Worm (Caenorhabditis elegans) whole organism, young adult: ENCODE measurements around the gene srw-21.

Source experiments
- B0261.1 ChIP-seq: sonication (generic microtip); optimal IDR thresholded peaks from 2 replicates; lab custom pipeline; 2016; ENCODE audit warnings: mild to moderate bottlenecking, missing genetic modification characterization, moderate library complexity, missing compliant biosample characterization
- D2030.7 ChIP-seq: fragments of 200-800 bp; sonication (Bioruptor generic); IDR thresholded peaks from 2 replicates; pipeline ENCODE4 v1.3.6; 2022; ENCODE audit warnings: missing genetic modification reagents, missing genetic modification characterization, missing compliant biosample characterization
- F10E7.11 ChIP-seq: sonication (generic microtip); optimal IDR thresholded peaks from 2 replicates; lab custom pipeline; 2017; ENCODE audit warnings: mild to moderate bottlenecking, missing genetic modification characterization, moderate library complexity, missing compliant biosample characterization
- F33H1.4 ChIP-seq: fragments of 200-800 bp; sonication (Bioruptor generic); IDR thresholded peaks from 2 replicates; pipeline ENCODE4 v1.3.6; 2022; ENCODE audit warnings: missing genetic modification reagents, missing genetic modification characterization, missing compliant biosample characterization
- F57C9.4 ChIP-seq: sonication (generic microtip); optimal IDR thresholded peaks from 2 replicates; lab custom pipeline; 2017; ENCODE audit warnings: mild to moderate bottlenecking, missing genetic modification characterization, missing compliant biosample characterization
- Y53G8AR.9 ChIP-seq: fragments of 200-800 bp; sonication (Bioruptor generic); conservative IDR thresholded peaks from 2 replicates; pipeline ENCODE4 v1.3.6; 2022; ENCODE audit warnings: missing genetic modification reagents, missing genetic modification characterization, missing compliant biosample characterization
- Y79H2A.3 ChIP-seq: fragments of 200-800 bp; sonication (Bioruptor generic); conservative IDR thresholded peaks from 2 replicates; pipeline ENCODE4 v1.3.6; 2022; ENCODE audit warnings: missing genetic modification reagents, missing genetic modification characterization, missing compliant biosample characterization
- atf-7 ChIP-seq: sonication (generic microtip); optimal IDR thresholded peaks from 2 replicates; lab custom pipeline; 2017; ENCODE audit warnings: mild to moderate bottlenecking, missing genetic modification characterization, missing compliant biosample characterization
- athp-1 ChIP-seq: sonication (generic microtip); optimal IDR thresholded peaks from 2 replicates; lab custom pipeline; 2017; ENCODE audit warnings: mild to moderate bottlenecking, missing genetic modification characterization, missing compliant biosample characterization
- cebp-2 ChIP-seq: fragments of 200-800 bp; sonication (Bioruptor generic); IDR thresholded peaks from 2 replicates; pipeline ENCODE4 v1.3.6; 2022; ENCODE audit warnings: missing genetic modification characterization, missing compliant biosample characterization
- ceh-100 ChIP-seq: fragments of 200-800 bp; sonication (Bioruptor generic); IDR thresholded peaks from 2 replicates; pipeline ENCODE4 v1.3.6; 2022; ENCODE audit warnings: missing genetic modification reagents, missing genetic modification characterization, missing compliant biosample characterization
- ceh-27 ChIP-seq: fragments of 200-800 bp; sonication (Bioruptor generic); optimal IDR thresholded peaks from 2 replicates; lab custom pipeline; 2018; ENCODE audit warnings: mild to moderate bottlenecking, missing genetic modification characterization, moderate library complexity, missing compliant biosample characterization
- ceh-91 ChIP-seq: fragments of 200-800 bp; sonication (Bioruptor generic); IDR thresholded peaks from 2 replicates; pipeline ENCODE4 v1.3.6; 2022; ENCODE audit warnings: missing genetic modification reagents, missing genetic modification characterization, missing compliant biosample characterization
- ets-4 ChIP-seq: fragments of 200-800 bp; sonication (Bioruptor generic); optimal IDR thresholded peaks from 2 replicates; lab custom pipeline; 2018; ENCODE audit warnings: mild to moderate bottlenecking, missing genetic modification characterization, missing compliant biosample characterization
- hrde-1 ChIP-seq: sonication (generic microtip); optimal IDR thresholded peaks from 2 replicates; lab custom pipeline; 2016; ENCODE audit warnings: missing genetic modification characterization, mild to moderate bottlenecking, missing compliant biosample characterization, moderate library complexity, missing genotype, missing genetic modification reagents, borderline replicate concordance
- lag-1 ChIP-seq: fragments of 200-800 bp; sonication (Bioruptor generic); IDR thresholded peaks from 2 replicates; pipeline ENCODE4 v1.3.6; 2022; ENCODE audit warnings: missing genetic modification reagents, missing genetic modification characterization, missing compliant biosample characterization
- lin-26 ChIP-seq: fragments of 200-800 bp; sonication (Bioruptor generic); IDR thresholded peaks from 2 replicates; pipeline ENCODE4 v1.3.6; 2022; ENCODE audit warnings: missing genetic modification reagents, missing genetic modification characterization, missing compliant biosample characterization
- lin-54 ChIP-seq: fragments of 200-800 bp; sonication (Bioruptor generic); optimal IDR thresholded peaks from 2 replicates; lab custom pipeline; 2018; ENCODE audit warnings: mild to moderate bottlenecking, missing genetic modification characterization, missing compliant biosample characterization
- madf-10 ChIP-seq: sonication (generic microtip); optimal IDR thresholded peaks from 2 replicates; lab custom pipeline; 2016; ENCODE audit warnings: mild to moderate bottlenecking, missing genetic modification characterization, missing compliant biosample characterization
- madf-3 ChIP-seq: fragments of 200-800 bp; sonication (Bioruptor generic); IDR thresholded peaks from 2 replicates; pipeline ENCODE4 v1.3.6; 2022; ENCODE audit warnings: missing genetic modification reagents, missing genetic modification characterization, missing compliant biosample characterization
- madf-6 ChIP-seq: fragments of 200-800 bp; sonication (Bioruptor generic); IDR thresholded peaks from 2 replicates; pipeline ENCODE4 v1.3.6; 2022; ENCODE audit warnings: missing genetic modification reagents, missing genetic modification characterization, missing compliant biosample characterization
- mcd-1 ChIP-seq: fragments of 200-800 bp; sonication (Bioruptor generic); IDR thresholded peaks from 2 replicates; pipeline ENCODE4 v1.3.6; 2022; ENCODE audit warnings: missing genetic modification reagents, missing genetic modification characterization, missing compliant biosample characterization
- mes-4 ChIP-seq: sonication (generic microtip); optimal IDR thresholded peaks from 2 replicates; lab custom pipeline; 2016; ENCODE audit warnings: missing genotype, missing genetic modification characterization, missing compliant biosample characterization
- nfyb-1 ChIP-seq: fragments of 200-800 bp; sonication (Bioruptor generic); IDR thresholded peaks from 2 replicates; pipeline ENCODE4 v1.3.6; 2022; ENCODE audit warnings: missing genetic modification reagents, missing genetic modification characterization, missing compliant biosample characterization
- nhr-179 ChIP-seq: sonication (generic microtip); optimal IDR thresholded peaks from 2 replicates; lab custom pipeline; 2016; ENCODE audit warnings: mild to moderate bottlenecking, missing genetic modification characterization, missing compliant biosample characterization
- nhr-27 ChIP-seq: fragments of 200-800 bp; sonication (Bioruptor generic); optimal IDR thresholded peaks from 2 replicates; lab custom pipeline; 2018; ENCODE audit warnings: mild to moderate bottlenecking, missing genetic modification characterization, moderate library complexity, missing compliant biosample characterization
- pbrm-1 ChIP-seq: fragments of 200-800 bp; sonication (Bioruptor generic); IDR thresholded peaks from 2 replicates; pipeline ENCODE4 v1.3.6; 2022; ENCODE audit warnings: missing genetic modification reagents, missing genetic modification characterization, missing compliant biosample characterization
- repo-1 ChIP-seq: sonication (generic microtip); optimal IDR thresholded peaks from 2 replicates; lab custom pipeline; 2017; ENCODE audit warnings: mild to moderate bottlenecking, missing genetic modification characterization, missing compliant biosample characterization
- rpc-1 ChIP-seq, 2 experiments: fragments of 150-350 bp in 1 of 2; sonication (generic microtip) in 1 of 2; optimal IDR thresholded peaks; 2 replicates each; lab custom pipeline; 2014 to 2018; ENCODE audit warnings: missing biosample characterization in 1 of 2, missing genetic modification characterization in 1 of 2, missing genetic modification reagents in 1 of 2, missing genotype in 1 of 2
- snpc-3.4 ChIP-seq: sonication (generic microtip); optimal IDR thresholded peaks from 2 replicates; lab custom pipeline; 2017; ENCODE audit warnings: missing genetic modification characterization, mild to moderate bottlenecking, missing compliant biosample characterization, antibody characterized with exemption, moderate library complexity, missing genotype, missing genetic modification reagents
- tbp1 ChIP-seq: fragments of 200-800 bp; sonication (Bioruptor generic); optimal IDR thresholded peaks from 2 replicates; lab custom pipeline; 2018; ENCODE audit warnings: mild to moderate bottlenecking, missing genetic modification characterization, missing compliant biosample characterization
- zfh-2 ChIP-seq: fragments of 200-800 bp; sonication (Bioruptor generic); conservative IDR thresholded peaks from 2 replicates; pipeline ENCODE4 v1.3.6; 2022; ENCODE audit warnings: missing genetic modification reagents, missing genetic modification characterization, missing compliant biosample characterization
- ztf-25 ChIP-seq: fragments of 200-800 bp; sonication (Bioruptor generic); IDR thresholded peaks from 2 replicates; pipeline ENCODE4 v1.3.6; 2022; ENCODE audit warnings: missing genetic modification reagents, missing genetic modification characterization, missing compliant biosample characterization
- ztf-26 ChIP-seq: sonication (generic microtip); optimal IDR thresholded peaks from 2 replicates; lab custom pipeline; 2017; ENCODE audit warnings: missing genetic modification characterization, missing compliant biosample characterization

srw-21 gene

ce11 chrV:15515365-15515764, 27.5 kb downstream of the srw-21 start (continued):
- TF ChIP-seq rpc-1 (optimal IDR thresholded peaks at IDR 0.05; lab: Kevin White, UChicago) (peak; percentile 47), rpc-1 (tag; optimal IDR thresholded peaks at IDR 0.05; lab: Kevin White, UChicago) (peak; percentile 73), snpc-3.4 (tag; lab: Kevin White, UChicago) (peak; percentile 6)

- TF ChIP-seq nhr-27 (tag; lab: Kevin White, UChicago) (no peak), ets-4 (GFP tag; lab: Kevin White, UChicago) (no peak), B0261.1 (tag; lab: Kevin White, UChicago) (peak; percentile 11), ceh-91 (GFP tag; lab: Robert Waterston, UW) (no peak), Y79H2A.3 (GFP tag; lab: Robert Waterston, UW) (no peak), ztf-26 (no peak), madf-10 (tag; lab: Kevin White, UChicago) (no peak), madf-3 (GFP tag; lab: Robert Waterston, UW) (no peak), cebp-2 (GFP tag; lab: Robert Waterston, UW) (no peak), tbp1 (GFP tag; lab: Kevin White, UChicago) (peak; percentile 71), rpc-1 (optimal IDR thresholded peaks at IDR 0.05; lab: Kevin White, UChicago) (no peak), rpc-1 (tag; optimal IDR thresholded peaks at IDR 0.05; lab: Kevin White, UChicago) (peak; percentile 53), mes-4 (tag; lab: Kevin White, UChicago) (no peak), pbrm-1 (no peak)
Measured at ce11 chrV:15516476-15516875, 28.6 kb downstream of the srw-21 start.

- TF ChIP-seq D2030.7 (no peak), F33H1.4 (GFP tag; lab: Robert Waterston, UW) (no peak), ceh-100 (no peak), nhr-179 (no peak), ceh-27 (GFP tag; lab: Kevin White, UChicago) (no peak), F10E7.11 (tag; lab: Kevin White, UChicago) (no peak), lin-26 (GFP tag; lab: Robert Waterston, UW) (no peak), hrde-1 (tag; lab: Kevin White, UChicago) (no peak), mcd-1 (no peak), zfh-2 (GFP tag; lab: Robert Waterston, UW) (no peak), madf-6 (GFP tag; lab: Robert Waterston, UW) (no peak), repo-1 (tag; lab: Kevin White, UChicago) (no peak)
- TF ChIP-seq, all 124 proteins: peak for 0
Measured at ce11 chrV:15517413-15517812, 29.5 kb downstream of the srw-21 start, which contains the start of gene F21A3.3. Gene F21A3.3 (plus strand): TSS chrV:15517713.

- TF ChIP-seq athp-1 (tag; lab: Kevin White, UChicago) (no peak), atf-7 (tag; lab: Kevin White, UChicago) (no peak), lin-54 (GFP tag; lab: Kevin White, UChicago) (no peak), lag-1 (GFP tag; lab: Robert Waterston, UW) (no peak), F57C9.4 (no peak), Y53G8AR.9 (GFP tag; lab: Robert Waterston, UW) (no peak), ztf-25 (GFP tag; lab: Robert Waterston, UW) (no peak), nfyb-1 (GFP tag; lab: Robert Waterston, UW) (no peak)
Measured at ce11 chrV:15519845-15520244, 32.0 kb downstream of the srw-21 start.
